Fruit fly (Drosophila melanogaster): Measurements from ENCODE around the gene Had1.

The Had1 gene

dm6 chrX:16296423-16297292, 11.8 kb downstream of the Had1 start, which contains the start of gene CG3632 (continued):
- TF ChIP-seq CG12659 (GFP tag; optimal IDR thresholded peaks at IDR 0.05) (peak; percentile 78), CG42726 (GFP tag; IDR thresholded peaks at IDR 0.05; ENCODE audit: partially characterized antibody) (peak; percentile 74; the same call in 1 of the 2 replicates), C15 (GFP tag; IDR thresholded peaks at IDR 0.05) (no peak), CG34422 (GFP tag; IDR thresholded peaks at IDR 0.05) (0 out of 3 replicates have a peak, but pooled peaks have one; percentile 10), CG1603 (tag; optimal IDR thresholded peaks at IDR 0.05) (peak; percentile 77), hb (GFP tag; IDR thresholded peaks at IDR 0.05; ENCODE audit: partially characterized antibody) (peak; percentile 85), CG7963 (GFP tag; IDR thresholded peaks at IDR 0.05; ENCODE audit: partially characterized antibody) (peak; percentile 89), CG6175 (GFP tag; IDR thresholded peaks at IDR 0.05) (peak; percentile 39; the same call in 1 of the 3 replicates), phol (tag; optimal IDR thresholded peaks at IDR 0.05) (peak; percentile 23), CG17361 (GFP tag; IDR thresholded peaks at IDR 0.05) (no peak; the same call in 2 of the 3 replicates), CG6765 (GFP tag; optimal IDR thresholded peaks at IDR 0.05) (no peak), sisA (GFP tag; IDR thresholded peaks at IDR 0.05) (no peak), crp (GFP tag; optimal IDR thresholded peaks at IDR 0.05) (peak in 1 of 2 experiments; percentile 60), CG12391 (tag; optimal IDR thresholded peaks at IDR 0.05) (no peak), CG30403 (GFP tag; optimal IDR thresholded peaks at IDR 0.05) (peak; percentile 48), shn (GFP tag; optimal IDR thresholded peaks at IDR 0.05) (peak; percentile 1), CG10543 (GFP tag; optimal IDR thresholded peaks at IDR 0.05) (peak; percentile 56), E2f1 (GFP tag; IDR thresholded peaks at IDR 0.05) (0 out of 2 replicates have a peak, but pooled peaks have one; percentile 12), knrl (GFP tag; IDR thresholded peaks at IDR 0.05; ENCODE audit: partially characterized antibody) (peak; percentile 78), B-H2 (GFP tag; optimal IDR thresholded peaks at IDR 0.05) (peak; percentile 58), CG34376 (GFP tag; optimal IDR thresholded peaks at IDR 0.05) (peak; percentile 37), CG1792 (GFP tag; optimal IDR thresholded peaks at IDR 0.05) (peak; percentile 10), CG8281 (tag; optimal IDR thresholded peaks at IDR 0.05) (no peak), ind (GFP tag; optimal IDR thresholded peaks at IDR 0.05) (peak; percentile 25), HLHmδ (GFP tag; optimal IDR thresholded peaks at IDR 0.05) (no peak), grau (tag; optimal IDR thresholded peaks at IDR 0.05) (peak; percentile 20), CG13296 (GFP tag; optimal IDR thresholded peaks at IDR 0.05) (peak; percentile 7), CG1024 (GFP tag; IDR thresholded peaks at IDR 0.05) (no peak), CG15479 (GFP tag; optimal IDR thresholded peaks at IDR 0.05) (peak; percentile 27), CG30020 (tag; optimal IDR thresholded peaks at IDR 0.05) (peak; percentile 90), cg (GFP tag; optimal IDR thresholded peaks at IDR 0.05) (peak; percentile 85), CG10366 (GFP tag; IDR thresholded peaks at IDR 0.05) (0 out of 2 replicates have a peak, but pooled peaks have one; percentile 20), lmd (GFP tag; IDR thresholded peaks at IDR 0.05) (no peak; the same call in 1 of the 2 replicates), CG10274 (GFP tag; optimal IDR thresholded peaks at IDR 0.05) (no peak), so (GFP tag; IDR thresholded peaks at IDR 0.05) (0 out of 3 replicates have a peak, but pooled peaks have one; percentile 11), CG9932 (GFP tag; IDR thresholded peaks at IDR 0.05) (peak; percentile 86), CG10959 (GFP tag; IDR thresholded peaks at IDR 0.05) (no peak), Xrp1 (GFP tag; IDR thresholded peaks at IDR 0.05) (peak; percentile 54; the same call in 1 of the 2 replicates), Adf1 (GFP tag; IDR thresholded peaks at IDR 0.05) (peak; percentile 36; the same call in 1 of the 2 replicates), CG11247 (GFP tag; IDR thresholded peaks at IDR 0.05) (peak; percentile 51; the same call in 1 of the 2 replicates), HLH54F (GFP tag; optimal IDR thresholded peaks at IDR 0.05) (peak; percentile 66), CG7928 (GFP tag; optimal IDR thresholded peaks at IDR 0.05) (peak; percentile 58), CG9437 (GFP tag; optimal IDR thresholded peaks at IDR 0.05) (no peak), BEAF-32 (GFP tag; optimal IDR thresholded peaks at IDR 0.05) (peak; percentile 82), chif (GFP tag; optimal IDR thresholded peaks at IDR 0.05) (peak in 1 of 2 experiments; percentile 26), trem (tag; optimal IDR thresholded peaks at IDR 0.05) (peak; percentile 26), Dip2 (GFP tag; IDR thresholded peaks at IDR 0.05) (no peak)

All from whole organism, embryonic.